Fruit fly (Drosophila melanogaster) whole organism, embryonic: ENCODE results near the gene CG46313.
A peak's percentile ranks its signal among the peaks of the same experiment; 100 is the strongest.

Experiments used
- Antp ChIP-seq: fragments of 200-800 bp; sonication (Bioruptor generic); optimal IDR thresholded peaks from 3 replicates; lab custom pipeline; 2016; ENCODE audit warnings: missing biosample characterization, missing genetic modification characterization
- BtbVII ChIP-seq: fragments of 200-800 bp; sonication (Bioruptor generic); optimal IDR thresholded peaks from 3 replicates; lab custom pipeline; 2017; ENCODE audit warnings: missing biosample characterization, mild to moderate bottlenecking, missing genetic modification characterization
- CG10321 ChIP-seq: fragments of 200-800 bp; sonication (Bioruptor generic); IDR thresholded peaks from 2 replicates; pipeline ENCODE4 v1.3.6; 2022; ENCODE audit warnings: missing biosample characterization, missing genetic modification characterization
- CG11695 ChIP-seq: fragments of 200-800 bp; sonication (Bioruptor generic); IDR thresholded peaks from 3 replicates; pipeline ENCODE4 v1.3.6; 2022; ENCODE audit warnings: missing biosample characterization, missing genetic modification characterization
- CG12104 ChIP-seq: fragments of 200-800 bp; sonication (Bioruptor generic); optimal IDR thresholded peaks from 3 replicates; lab custom pipeline; 2016; ENCODE audit warnings: missing biosample characterization, missing genetic modification characterization
- CG12219 ChIP-seq: fragments of 200-800 bp; sonication (Bioruptor generic); optimal IDR thresholded peaks from 3 replicates; lab custom pipeline; 2018; ENCODE audit warnings: missing biosample characterization, mild to moderate bottlenecking, missing genetic modification characterization
- CG1233 ChIP-seq: fragments of 200-800 bp; sonication (Bioruptor generic); optimal IDR thresholded peaks from 4 replicates; lab custom pipeline; 2018; ENCODE audit warnings: missing biosample characterization, mild to moderate bottlenecking, missing genetic modification characterization
- CG14050 ChIP-seq: fragments of 200-800 bp; sonication (Bioruptor generic); IDR thresholded peaks from 3 replicates; pipeline ENCODE4 v1.3.6; 2022; ENCODE audit warnings: missing biosample characterization, missing genetic modification characterization
- CG1529 ChIP-seq: fragments of 200-800 bp; sonication (Bioruptor generic); optimal IDR thresholded peaks from 3 replicates; lab custom pipeline; 2018; ENCODE audit warnings: missing biosample characterization, missing genetic modification characterization
- CG15696 ChIP-seq: fragments of 200-800 bp; sonication (Bioruptor generic); optimal IDR thresholded peaks from 2 replicates; lab custom pipeline; 2019; ENCODE audit warnings: missing biosample characterization, mild to moderate bottlenecking, missing genetic modification characterization, moderate library complexity
- CG1603 ChIP-seq: fragments of 200-800 bp; sonication (Bioruptor generic); optimal IDR thresholded peaks from 2 replicates; lab custom pipeline; 2019; ENCODE audit warnings: missing biosample characterization, mild to moderate bottlenecking, missing genetic modification characterization, moderate library complexity
- CG16779 ChIP-seq: fragments of 200-800 bp; sonication (Bioruptor generic); IDR thresholded peaks from 2 replicates; pipeline ENCODE4 v1.3.6; 2022; ENCODE audit warnings: missing biosample characterization, missing genetic modification characterization
- CG33213 ChIP-seq: fragments of 200-800 bp; sonication (Bioruptor generic); optimal IDR thresholded peaks from 3 replicates; lab custom pipeline; 2016; ENCODE audit warnings: missing biosample characterization, missing genetic modification characterization
- CG3407 ChIP-seq: fragments of 200-800 bp; sonication (Bioruptor generic); optimal IDR thresholded peaks from 2 replicates; lab custom pipeline; 2018; ENCODE audit warnings: missing biosample characterization, mild to moderate bottlenecking, missing genetic modification characterization
- CG6654 ChIP-seq: fragments of 200-800 bp; sonication (Bioruptor generic); optimal IDR thresholded peaks from 2 replicates; lab custom pipeline; 2017; ENCODE audit warnings: missing biosample characterization, mild to moderate bottlenecking, missing genetic modification characterization
- CG9817 ChIP-seq: fragments of 200-800 bp; sonication (Bioruptor generic); optimal IDR thresholded peaks from 2 replicates; lab custom pipeline; 2018; ENCODE audit warnings: missing biosample characterization, mild to moderate bottlenecking, missing genetic modification characterization, moderate library complexity
- CTCF ChIP-seq: fragments of 200-800 bp; sonication (Bioruptor generic); optimal IDR thresholded peaks from 2 replicates; lab custom pipeline; 2017; ENCODE audit warnings: missing biosample characterization, mild to moderate bottlenecking, missing genetic modification characterization, moderate library complexity
- CoRest ChIP-seq: fragments of 200-800 bp; sonication (Bioruptor generic); optimal IDR thresholded peaks from 3 replicates; lab custom pipeline; 2018; ENCODE audit warnings: missing biosample characterization, mild to moderate bottlenecking, missing genetic modification characterization, moderate library complexity
- CrebB ChIP-seq: fragments of 200-800 bp; sonication (Bioruptor generic); optimal IDR thresholded peaks from 3 replicates; lab custom pipeline; 2018; ENCODE audit warnings: missing biosample characterization, mild to moderate bottlenecking, missing genetic modification characterization
- Dp ChIP-seq: fragments of 200-800 bp; sonication (Bioruptor generic); optimal IDR thresholded peaks from 2 replicates; lab custom pipeline; 2018; ENCODE audit warnings: missing biosample characterization, mild to moderate bottlenecking, missing genetic modification characterization, moderate library complexity
- Drgx ChIP-seq: fragments of 200-800 bp; sonication (Bioruptor generic); IDR thresholded peaks from 2 replicates; pipeline ENCODE4 v1.3.6; 2022; ENCODE audit warnings: missing biosample characterization, missing genetic modification characterization
- HLH4C ChIP-seq: fragments of 200-800 bp; sonication (Bioruptor generic); IDR thresholded peaks from 3 replicates; pipeline ENCODE4 v1.3.6; 2022; ENCODE audit warnings: missing biosample characterization, missing genetic modification characterization; ENCODE audit not compliant: partially characterized antibody
- Hr39 ChIP-seq: fragments of >200 bp; optimal IDR thresholded peaks from 2 replicates; lab custom pipeline; 2017
- MTF-1 ChIP-seq: fragments of 200-800 bp; sonication (Bioruptor generic); optimal IDR thresholded peaks from 2 replicates; lab custom pipeline; 2018; ENCODE audit warnings: missing biosample characterization, mild to moderate bottlenecking, missing genetic modification characterization, borderline replicate concordance
- Mad ChIP-seq: fragments of 200-800 bp; sonication (Bioruptor generic); optimal IDR thresholded peaks from 2 replicates; lab custom pipeline; 2016; ENCODE audit warnings: missing biosample characterization, missing genetic modification characterization
- Meics ChIP-seq: fragments of 200-800 bp; sonication (Bioruptor generic); optimal IDR thresholded peaks from 2 replicates; lab custom pipeline; 2017; ENCODE audit warnings: missing biosample characterization, mild to moderate bottlenecking, missing genetic modification characterization
- NfI ChIP-seq: fragments of 200-800 bp; sonication (Bioruptor generic); optimal IDR thresholded peaks from 3 replicates; lab custom pipeline; 2018; ENCODE audit warnings: missing biosample characterization, mild to moderate bottlenecking, missing genetic modification characterization, moderate library complexity
- PHDP ChIP-seq: fragments of 200-800 bp; sonication (Bioruptor generic); optimal IDR thresholded peaks from 3 replicates; lab custom pipeline; 2018; ENCODE audit warnings: missing biosample characterization, mild to moderate bottlenecking, missing genetic modification characterization, moderate library complexity
- Pdp1 ChIP-seq, 2 experiments: fragments of 200-800 bp; sonication (Bioruptor generic); optimal IDR thresholded peaks; 3 replicates each; lab custom pipeline; 2016; ENCODE audit warnings: missing biosample characterization in 2 of 2, missing genetic modification characterization in 2 of 2, mild to moderate bottlenecking in 1 of 2, moderate library complexity in 1 of 2
- Ssrp ChIP-seq: fragments of 200-800 bp; sonication (Bioruptor generic); optimal IDR thresholded peaks from 2 replicates; lab custom pipeline; 2018; ENCODE audit warnings: missing biosample characterization, mild to moderate bottlenecking, missing genetic modification characterization, moderate library complexity
- YL-1 ChIP-seq: fragments of 200-800 bp; sonication (Bioruptor generic); optimal IDR thresholded peaks from 3 replicates; lab custom pipeline; 2017; ENCODE audit warnings: missing biosample characterization, mild to moderate bottlenecking, missing genetic modification characterization
- ara ChIP-seq: fragments of 200-800 bp; sonication (Bioruptor generic); IDR thresholded peaks from 2 replicates; pipeline ENCODE4 v1.3.6; 2022; ENCODE audit warnings: missing biosample characterization, missing genetic modification characterization
- bowl ChIP-seq: fragments of 200-800 bp; sonication (Bioruptor generic); IDR thresholded peaks from 2 replicates; pipeline ENCODE4 v1.3.6; 2022; ENCODE audit warnings: missing biosample characterization, missing genetic modification characterization
- cas ChIP-seq: fragments of 200-800 bp; sonication (Bioruptor generic); IDR thresholded peaks from 2 replicates; pipeline ENCODE4 v1.3.6; 2022; ENCODE audit warnings: missing biosample characterization, missing genetic modification characterization
- dpn ChIP-seq, 2 experiments: fragments of 200-800 bp; sonication (Bioruptor generic); optimal IDR thresholded peaks; 3 replicates each; lab custom pipeline; 2016; ENCODE audit warnings: missing biosample characterization in 2 of 2, missing genetic modification characterization in 2 of 2
- fru ChIP-seq: fragments of >200 bp; optimal IDR thresholded peaks from 2 replicates; lab custom pipeline; 2017
- gro ChIP-seq: fragments of 200-800 bp; sonication (Bioruptor generic); optimal IDR thresholded peaks from 2 replicates; lab custom pipeline; 2016; ENCODE audit warnings: missing biosample characterization, missing genetic modification characterization
- gsb-n ChIP-seq: fragments of 200-800 bp; sonication (Bioruptor generic); optimal IDR thresholded peaks from 3 replicates; lab custom pipeline; 2018; ENCODE audit warnings: missing biosample characterization, mild to moderate bottlenecking, missing genetic modification characterization
- jing ChIP-seq: fragments of 200-800 bp; sonication (Bioruptor generic); optimal IDR thresholded peaks from 2 replicates; lab custom pipeline; 2018; ENCODE audit warnings: missing biosample characterization, mild to moderate bottlenecking, missing genetic modification characterization
- knrl ChIP-seq: fragments of 200-800 bp; sonication (Bioruptor generic); IDR thresholded peaks from 3 replicates; pipeline ENCODE4 v1.3.6; 2022; ENCODE audit warnings: missing biosample characterization, missing genetic modification characterization; ENCODE audit not compliant: partially characterized antibody
- lmd ChIP-seq: fragments of 200-800 bp; sonication (Bioruptor generic); IDR thresholded peaks from 2 replicates; pipeline ENCODE4 v1.3.6; 2022; ENCODE audit warnings: missing biosample characterization, missing genetic modification characterization
- lov ChIP-seq, 2 experiments: fragments of 200-800 bp in 1 of 2; fragments of >200 bp in 1 of 2; sonication (Bioruptor generic) in 1 of 2; IDR thresholded peaks in 1 of 2; optimal IDR thresholded peaks in 1 of 2; 2 replicates in 1 of 2; 3 replicates in 1 of 2; pipeline versions ENCODE4 v1.3.6 to Lab custom; 2017 to 2022; ENCODE audit warnings: missing biosample characterization in 1 of 2, missing genetic modification characterization in 1 of 2
- oc ChIP-seq: fragments of 200-800 bp; sonication (Bioruptor generic); optimal IDR thresholded peaks from 2 replicates; lab custom pipeline; 2018; ENCODE audit warnings: missing biosample characterization, mild to moderate bottlenecking, missing genetic modification characterization, moderate library complexity
- otp ChIP-seq: fragments of 200-800 bp; sonication (Bioruptor generic); IDR thresholded peaks from 3 replicates; pipeline ENCODE4, ENCODE4 v1.3.6; 2022; ENCODE audit warnings: missing biosample characterization, missing genetic modification characterization
- repo ChIP-seq: fragments of 200-800 bp; sonication (Bioruptor generic); optimal IDR thresholded peaks from 2 replicates; lab custom pipeline; 2016; ENCODE audit warnings: missing biosample characterization, missing genetic modification characterization
- sim ChIP-seq: fragments of 200-800 bp; sonication (Bioruptor generic); IDR thresholded peaks from 2 replicates; pipeline ENCODE4 v1.3.6; 2022; ENCODE audit warnings: missing biosample characterization, missing genetic modification characterization
- sisA ChIP-seq: fragments of 200-800 bp; sonication (Bioruptor generic); IDR thresholded peaks from 2 replicates; pipeline ENCODE4 v1.3.6; 2022; ENCODE audit warnings: missing biosample characterization, missing genetic modification characterization
- tx ChIP-seq: fragments of 200-800 bp; sonication (Bioruptor generic); optimal IDR thresholded peaks from 2 replicates; lab custom pipeline; 2016; ENCODE audit warnings: missing biosample characterization, missing genetic modification characterization
- vfl ChIP-seq: fragments of 200-800 bp; sonication (Bioruptor generic); optimal IDR thresholded peaks from 2 replicates; lab custom pipeline; 2016; ENCODE audit warnings: missing biosample characterization, missing genetic modification characterization
- zen ChIP-seq: fragments of 200-800 bp; sonication (Bioruptor generic); optimal IDR thresholded peaks from 3 replicates; lab custom pipeline; 2018; ENCODE audit warnings: missing biosample characterization, mild to moderate bottlenecking, missing genetic modification characterization, moderate library complexity
- zf30C ChIP-seq: fragments of 200-800 bp; sonication (Bioruptor generic); optimal IDR thresholded peaks from 3 replicates; lab custom pipeline; 2018; ENCODE audit warnings: missing biosample characterization, mild to moderate bottlenecking, missing genetic modification characterization

CG46313 gene

DNA sequence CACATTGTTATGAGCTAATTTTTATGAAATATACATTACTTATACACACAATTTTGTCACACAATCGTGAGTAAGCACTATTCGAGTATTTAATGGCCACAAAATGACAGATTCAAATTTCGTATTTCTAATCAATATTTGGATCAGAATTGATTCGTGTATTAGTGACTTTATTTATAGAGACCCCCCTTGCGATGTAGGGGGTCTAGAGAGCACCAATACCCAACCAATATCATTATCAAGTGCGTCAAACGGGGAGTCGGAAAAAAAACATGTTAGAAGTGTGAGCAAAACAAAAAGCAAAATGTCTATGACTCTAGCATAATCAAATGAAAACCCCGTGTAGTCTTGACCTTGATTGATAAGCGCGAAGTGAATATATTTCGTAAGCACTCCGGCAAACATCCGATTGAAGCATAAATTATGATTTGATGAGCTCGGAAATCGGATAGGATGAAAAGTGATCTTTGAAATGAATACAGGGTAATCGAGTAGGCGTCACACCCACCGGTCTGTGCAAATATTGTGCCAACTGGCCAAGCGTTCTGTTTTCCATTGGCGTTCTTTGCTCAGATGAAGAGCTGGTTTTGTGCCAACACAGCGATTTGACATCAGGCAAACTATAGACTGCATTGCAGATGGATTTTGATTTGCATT lies 26.0 kb upstream of the CG46313 start (continued):
- TF ChIP-seq CoRest (tag; lab: Kevin White, UChicago) = peak; percentile 21
- no peak for TF ChIP-seq CrebB (tag; lab: Kevin White, UChicago)
- TF ChIP-seq zen (tag; lab: Kevin White, UChicago) = no peak
- TF ChIP-seq BtbVII = peak; percentile 43
- no peak for TF ChIP-seq gsb-n (tag; lab: Kevin White, UChicago)
- no peak for TF ChIP-seq lov (optimal IDR thresholded peaks at IDR 0.05; lab: Kevin White, UChicago)
- TF ChIP-seq lov (GFP tag; IDR thresholded peaks at IDR 0.05; lab: Robert Waterston, UW) = no peak
- TF ChIP-seq Antp (GFP tag; lab: Kevin White, UChicago) = no peak
- TF ChIP-seq otp = no peak
- no peak for TF ChIP-seq jing
- no peak for TF ChIP-seq Hr39 (lab: Kevin White, UChicago)
- no peak for TF ChIP-seq bowl
- no peak for TF ChIP-seq CG15696
- peak; percentile 69 for TF ChIP-seq gro (GFP tag; lab: Kevin White, UChicago)
- no peak for TF ChIP-seq CG11695 (GFP tag; lab: Robert Waterston, UW)
- no peak for TF ChIP-seq Dp (GFP tag; lab: Kevin White, UChicago)
- TF ChIP-seq sisA = no peak
- TF ChIP-seq repo = no peak
- no peak for TF ChIP-seq CG16779
- TF ChIP-seq zf30C = no peak
- peak in 1 of 2 experiments; percentile 19 for TF ChIP-seq dpn (GFP tag; optimal IDR thresholded peaks at IDR 0.05; lab: Kevin White, UChicago)
- TF ChIP-seq Meics (GFP tag; lab: Kevin White, UChicago) = peak; percentile 63
- peak; percentile 18 for TF ChIP-seq CG12104 (GFP tag; lab: Kevin White, UChicago)
- no peak for TF ChIP-seq vfl
- TF ChIP-seq CG6654 (GFP tag; lab: Kevin White, UChicago) = no peak
- TF ChIP-seq fru (lab: Kevin White, UChicago) = no peak
- no peak for TF ChIP-seq knrl (GFP tag; lab: Robert Waterston, UW)
- no peak for TF ChIP-seq NfI (GFP tag; lab: Kevin White, UChicago)
- TF ChIP-seq CG1233 (GFP tag; lab: Kevin White, UChicago) = no peak
- no peak for TF ChIP-seq Drgx (GFP tag; lab: Robert Waterston, UW)
- TF ChIP-seq HLH4C = no peak
- no peak for TF ChIP-seq ara (GFP tag; lab: Robert Waterston, UW)
- no peak for TF ChIP-seq CG10321 (GFP tag; lab: Robert Waterston, UW)
- no peak for TF ChIP-seq YL-1 (GFP tag; lab: Kevin White, UChicago)
- no peak for TF ChIP-seq CG1529 (GFP tag; lab: Kevin White, UChicago)
- no peak for TF ChIP-seq cas (GFP tag; lab: Robert Waterston, UW)
- TF ChIP-seq MTF-1 (GFP tag; lab: Kevin White, UChicago) = no peak
- TF ChIP-seq CG3407 (GFP tag; lab: Kevin White, UChicago) = no peak
- TF ChIP-seq Pdp1 (GFP tag; optimal IDR thresholded peaks at IDR 0.05; lab: Kevin White, UChicago) = peak; percentile 19 to 67
- no peak for TF ChIP-seq CG12219 (GFP tag; lab: Kevin White, UChicago)
- peak; percentile 3 for TF ChIP-seq PHDP (tag; lab: Kevin White, UChicago)
- TF ChIP-seq Ssrp (tag; lab: Kevin White, UChicago) = no peak
- TF ChIP-seq CG1603 = no peak
- peak; percentile 0 for TF ChIP-seq CG9817 (tag; lab: Kevin White, UChicago)
- TF ChIP-seq tx (GFP tag; lab: Kevin White, UChicago) = no peak
- TF ChIP-seq lmd (GFP tag; lab: Robert Waterston, UW) = no peak
- no peak for TF ChIP-seq CG14050 (GFP tag; lab: Robert Waterston, UW)
- no peak for TF ChIP-seq CTCF (GFP tag; lab: Kevin White, UChicago)
- TF ChIP-seq sim (GFP tag; lab: Robert Waterston, UW) = no peak
- TF ChIP-seq Mad (GFP tag; lab: Kevin White, UChicago) = no peak
- TF ChIP-seq oc (tag; lab: Kevin White, UChicago) = no peak
- TF ChIP-seq CG33213 (GFP tag; lab: Kevin White, UChicago) = no peak
